Fruit fly (Drosophila melanogaster) S2 (cell line): ENCODE data around the gene CG31676.

Source experiments
- CG8478 ChIP-seq: fragments of >200 bp; optimal IDR thresholded peaks from 2 replicates; lab custom pipeline; 2018
- CTCF ChIP-seq, 2 experiments: fragments of >200 bp; optimal IDR thresholded peaks; 2 replicates each; lab custom pipeline; 2018

dm6 chr2L:20857791-20858190 is 17.2 kb downstream of the CG31676 start, which contains the start of gene CG14400:
- TF ChIP-seq CG8478 (lab: Kevin White, UChicago) (no peak), CTCF (optimal IDR thresholded peaks at IDR 0.05; lab: Kevin White, UChicago) (no peak)
